Fruit fly (Drosophila melanogaster): Measurements from ENCODE around the gene CG7218.

Gene CG7218

DNA sequence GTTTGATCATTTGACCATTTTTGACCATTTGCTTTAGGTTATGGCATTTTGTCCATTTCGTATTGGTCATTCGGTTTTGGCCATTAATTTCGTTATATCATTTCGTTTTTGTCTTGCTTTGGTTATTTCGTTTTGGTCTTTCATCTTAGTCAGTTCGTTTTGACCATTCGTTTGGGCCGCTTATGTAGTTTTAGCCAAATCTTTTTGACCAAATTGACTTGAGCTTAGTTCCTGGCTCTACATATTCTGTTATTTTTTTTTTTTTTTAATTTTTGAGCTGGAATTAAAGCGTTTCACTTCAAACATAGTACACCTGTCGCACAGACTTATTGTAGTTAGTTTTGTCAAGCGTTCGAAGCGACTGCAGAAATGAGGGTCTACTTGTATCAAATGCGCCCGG is 5.8 kb downstream of the CG7218 start, which contains the start of gene CG14315:
Gene CG14315 (plus strand): TSS at position 301 of the 400 bp plus-strand sequence.
- no peak for TF ChIP-seq CG9876 (GFP tag; optimal IDR thresholded peaks at IDR 0.05)

DNA sequence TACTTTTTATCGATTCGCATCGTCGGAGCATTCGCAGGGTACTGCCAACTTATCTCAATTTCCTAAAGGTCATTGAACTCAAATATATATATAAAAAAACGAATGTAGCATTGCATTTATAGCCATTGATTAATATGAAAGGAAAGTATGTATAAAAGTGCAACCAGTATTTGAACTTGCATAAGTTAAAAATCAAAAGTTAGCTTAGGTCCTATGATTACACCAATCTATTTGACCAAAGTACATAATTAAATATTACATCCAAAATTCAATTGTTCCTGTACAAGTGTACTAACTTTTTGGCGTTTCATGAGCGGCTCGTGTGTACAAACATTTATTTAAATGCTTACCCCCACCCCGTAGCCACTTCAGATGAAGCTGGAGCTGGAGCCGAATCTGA is 6.7 kb downstream of the CG7218 start:
- TF ChIP-seq CG6813 (GFP tag; optimal IDR thresholded peaks at IDR 0.05) (no peak), CG10321 (GFP tag; IDR thresholded peaks at IDR 0.05) (no peak), tll (GFP tag; optimal IDR thresholded peaks at IDR 0.05) (no peak), lola (GFP tag; optimal IDR thresholded peaks at IDR 0.05) (no peak), ttk (GFP tag; IDR thresholded peaks at IDR 0.05) (0 out of 2 replicates have a peak, but pooled peaks have one; percentile 14), z (GFP tag; IDR thresholded peaks at IDR 0.05) (no peak), sens-2 (GFP tag; IDR thresholded peaks at IDR 0.05) (no peak), HLH54F (GFP tag; optimal IDR thresholded peaks at IDR 0.05) (no peak), CG15479 (GFP tag; optimal IDR thresholded peaks at IDR 0.05) (no peak), trem (tag; optimal IDR thresholded peaks at IDR 0.05) (peak; percentile 14), az2 (GFP tag; optimal IDR thresholded peaks at IDR 0.05) (no peak), fu2 (GFP tag; optimal IDR thresholded peaks at IDR 0.05) (no peak), gsb (GFP tag; IDR thresholded peaks at IDR 0.05) (no peak), kay (GFP tag; optimal IDR thresholded peaks at IDR 0.05) (no peak)

DNA sequence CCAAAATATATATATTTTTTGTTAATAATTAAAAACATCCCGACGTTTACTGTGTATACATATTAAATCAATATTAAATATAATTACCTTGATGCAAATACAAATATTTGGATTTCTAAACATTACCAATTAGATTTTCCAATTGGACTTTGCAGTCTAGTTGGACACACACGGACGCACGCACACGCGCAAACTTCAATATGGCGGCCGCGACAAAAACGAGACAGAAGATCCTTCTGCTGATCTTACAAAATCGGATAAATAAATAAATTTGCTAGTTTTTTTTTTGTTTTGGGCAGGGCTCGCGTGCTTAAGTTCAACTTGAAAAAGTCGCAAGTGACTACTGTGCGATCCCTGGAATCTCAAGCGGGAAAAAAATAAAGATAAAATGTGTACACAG is 7.6 kb downstream of the CG7218 start:
- TF ChIP-seq insv (GFP tag; optimal IDR thresholded peaks at IDR 0.05), result peak in 1 of 2 experiments; percentile 87
- no peak for TF ChIP-seq NfI (GFP tag; optimal IDR thresholded peaks at IDR 0.05)
- peak; percentile 77 for TF ChIP-seq phol (tag; optimal IDR thresholded peaks at IDR 0.05)

DNA sequence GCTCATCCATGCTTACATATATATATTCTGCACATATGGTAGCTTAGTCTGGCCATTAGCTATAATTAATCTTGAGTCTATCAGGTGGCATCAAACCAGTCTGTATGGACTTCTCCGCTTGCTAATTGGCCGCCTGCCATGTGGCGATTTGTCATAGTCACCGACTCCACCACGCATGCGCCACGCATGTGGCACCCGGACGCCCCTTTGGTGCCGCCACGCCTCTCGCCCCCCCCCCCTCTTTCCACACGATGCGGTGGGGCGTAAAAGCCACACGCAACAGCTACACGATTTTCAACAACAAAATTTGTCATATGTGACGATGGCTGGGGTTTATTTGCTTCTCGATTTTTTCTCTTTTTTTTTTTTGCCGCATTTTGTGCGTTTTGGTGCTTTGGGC is 10.5 kb downstream of the CG7218 start:
- 0 out of 2 replicates have a peak, but pooled peaks have one; percentile 25 for TF ChIP-seq ato (GFP tag; IDR thresholded peaks at IDR 0.05; ENCODE audit: partially characterized antibody)
- 0 out of 2 replicates have a peak, but pooled peaks have one; percentile 5 for TF ChIP-seq Drgx (GFP tag; IDR thresholded peaks at IDR 0.05)
- no peak for TF ChIP-seq ind (GFP tag; optimal IDR thresholded peaks at IDR 0.05)
- peak; percentile 61 for TF ChIP-seq ewg (GFP tag; optimal IDR thresholded peaks at IDR 0.05)
- no peak for TF ChIP-seq Chrac-16 (GFP tag; optimal IDR thresholded peaks at IDR 0.05)
- TF ChIP-seq CG32772 (GFP tag; IDR thresholded peaks at IDR 0.05), result 0 out of 2 replicates have a peak, but pooled peaks have one; percentile 27
- TF ChIP-seq ci (GFP tag; IDR thresholded peaks at IDR 0.05), result 0 out of 3 replicates have a peak, but pooled peaks have one; percentile 12

DNA sequence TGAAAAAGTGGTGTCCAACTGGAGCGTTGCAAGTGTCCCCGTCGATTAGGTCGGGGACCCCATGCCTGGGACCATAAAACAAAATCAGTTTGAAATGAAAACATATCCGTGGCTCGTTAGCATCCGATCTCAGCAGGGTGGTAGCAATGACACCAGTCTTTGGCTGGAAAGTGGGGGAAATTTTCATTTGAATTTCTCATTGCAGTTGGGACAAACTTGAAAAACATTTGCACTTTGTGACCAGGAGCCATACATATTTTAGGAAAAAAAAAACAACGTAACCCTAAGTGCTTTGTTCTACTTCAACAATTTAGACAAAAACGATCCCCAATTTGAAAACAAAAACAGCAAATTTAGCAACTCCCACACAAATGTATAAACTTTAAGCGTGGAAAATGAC is 12.4 kb downstream of the CG7218 start, which contains the start of gene CG14316:
Gene CG14316 (plus strand): TSS at position 301 of the 400 bp plus-strand sequence.
- TF ChIP-seq ERR (GFP tag; optimal IDR thresholded peaks at IDR 0.05), result no peak

DNA sequence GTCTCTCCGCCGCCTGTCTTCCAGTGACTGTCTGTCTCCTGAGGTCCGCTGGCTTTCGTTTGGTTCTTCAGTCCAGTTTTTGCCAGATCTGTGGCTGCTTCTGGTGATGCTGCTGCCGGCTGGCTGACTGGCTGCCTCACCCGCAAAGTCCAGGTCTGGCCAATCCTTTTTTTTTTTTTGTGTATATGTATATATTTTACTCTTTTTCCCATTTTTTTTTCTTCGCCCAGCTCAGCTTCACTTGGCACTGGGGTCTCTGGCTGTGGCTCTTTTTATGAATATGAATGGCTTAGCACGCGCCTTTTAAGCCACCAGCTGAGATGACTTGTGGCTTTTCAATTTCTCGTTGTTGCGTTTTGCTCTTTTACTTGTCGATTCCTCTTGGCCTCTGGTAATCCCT is 17.6 kb downstream of the CG7218 start:
- TF ChIP-seq exex (tag; optimal IDR thresholded peaks at IDR 0.05) (no peak), CG2116 (GFP tag; optimal IDR thresholded peaks at IDR 0.05) (no peak), CG4707 (GFP tag; optimal IDR thresholded peaks at IDR 0.05) (no peak), E2f1 (GFP tag; IDR thresholded peaks at IDR 0.05) (no peak), bsh (GFP tag; optimal IDR thresholded peaks at IDR 0.05) (peak in 1 of 2 experiments; percentile 49), HHEX (GFP tag; optimal IDR thresholded peaks at IDR 0.05) (no peak), CG6813 (GFP tag; optimal IDR thresholded peaks at IDR 0.05) (no peak), sqz (GFP tag; optimal IDR thresholded peaks at IDR 0.05) (no peak), nom (GFP tag; optimal IDR thresholded peaks at IDR 0.05) (peak; percentile 88), CG3407 (GFP tag; optimal IDR thresholded peaks at IDR 0.05) (no peak), CG9932 (GFP tag; IDR thresholded peaks at IDR 0.05) (no peak), CG3838 (GFP tag; optimal IDR thresholded peaks at IDR 0.05) (no peak), pnt (GFP tag; optimal IDR thresholded peaks at IDR 0.05) (no peak), CG4282 (GFP tag; optimal IDR thresholded peaks at IDR 0.05) (no peak), h (optimal IDR thresholded peaks at IDR 0.05) (no peak), Ets65A (GFP tag) (peak; percentile 54), mirr (GFP tag; optimal IDR thresholded peaks at IDR 0.05) (no peak), p53 (GFP tag; optimal IDR thresholded peaks at IDR 0.05) (no peak)

Data from whole organism, embryonic.